Fruit fly (Drosophila melanogaster): ENCODE results near the gene CG13243.
A peak's percentile ranks its signal among the peaks of the same experiment; 100 is the strongest.

CG13243 gene

DNA sequence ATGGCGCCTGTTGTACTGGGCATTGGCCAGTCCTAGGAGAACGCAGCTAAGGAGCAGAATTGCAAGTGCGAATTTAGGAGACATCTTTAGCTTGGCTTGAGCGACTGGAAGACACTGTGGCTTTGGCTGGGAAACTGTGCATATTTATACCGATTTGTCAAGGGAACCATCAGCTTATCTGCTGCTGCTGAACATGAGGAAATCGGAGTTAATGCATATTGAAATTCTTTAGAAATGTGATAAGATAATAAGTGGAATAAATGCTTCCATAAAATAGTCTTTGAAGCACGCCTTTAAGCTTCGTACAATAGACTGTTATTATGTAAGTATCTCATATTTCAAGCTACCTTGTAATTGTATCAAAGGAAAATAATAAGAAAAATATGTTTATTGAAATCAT lies 30.7 kb downstream of the CG13243 start, which contains the start of gene CG44475:
TSS of gene CG44475 (minus strand) at position 101 of the 400 bp plus-strand sequence.
- TF ChIP-seq CG10348 (GFP tag; IDR thresholded peaks at IDR 0.05) (no peak), fd96Ca (GFP tag; IDR thresholded peaks at IDR 0.05) (no peak), CG12605 (GFP tag; IDR thresholded peaks at IDR 0.05) (no peak), CG34367 (tag; optimal IDR thresholded peaks at IDR 0.05) (no peak)

DNA sequence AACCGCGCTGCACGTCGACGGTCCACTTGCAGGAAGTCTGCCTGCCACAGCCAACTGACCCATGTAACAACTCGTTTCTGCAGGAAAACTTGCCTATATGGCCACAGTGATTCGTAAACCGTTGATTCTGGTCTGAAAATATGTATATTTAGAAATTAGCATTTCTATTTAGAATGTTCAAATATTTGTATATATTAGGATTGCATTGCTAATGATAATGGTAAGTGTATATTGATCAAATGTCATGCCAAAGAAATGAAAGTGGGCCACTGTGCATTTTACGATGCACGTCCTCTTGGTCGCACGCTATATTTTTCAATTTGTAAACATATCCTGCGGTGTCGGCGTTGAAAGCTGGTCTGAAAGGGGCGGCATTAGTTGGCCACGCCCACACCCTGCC lies 33.8 kb downstream of the CG13243 start:
- TF ChIP-seq Ets98B (GFP tag; IDR thresholded peaks at IDR 0.05) (no peak; the same call in 1 of the 2 replicates), CG14655 (GFP tag; optimal IDR thresholded peaks at IDR 0.05) (peak; percentile 38), CG4496 (GFP tag; IDR thresholded peaks at IDR 0.05) (no peak; the same call in 2 of the 3 replicates), CG12605 (GFP tag; IDR thresholded peaks at IDR 0.05) (no peak), fd96Ca (GFP tag; IDR thresholded peaks at IDR 0.05) (no peak), CG8159 (tag; optimal IDR thresholded peaks at IDR 0.05) (peak; percentile 59), Pif1B (GFP tag; optimal IDR thresholded peaks at IDR 0.05) (peak; percentile 16), CG10348 (GFP tag; IDR thresholded peaks at IDR 0.05) (no peak), CG34367 (tag; optimal IDR thresholded peaks at IDR 0.05) (peak; percentile 48)

DNA sequence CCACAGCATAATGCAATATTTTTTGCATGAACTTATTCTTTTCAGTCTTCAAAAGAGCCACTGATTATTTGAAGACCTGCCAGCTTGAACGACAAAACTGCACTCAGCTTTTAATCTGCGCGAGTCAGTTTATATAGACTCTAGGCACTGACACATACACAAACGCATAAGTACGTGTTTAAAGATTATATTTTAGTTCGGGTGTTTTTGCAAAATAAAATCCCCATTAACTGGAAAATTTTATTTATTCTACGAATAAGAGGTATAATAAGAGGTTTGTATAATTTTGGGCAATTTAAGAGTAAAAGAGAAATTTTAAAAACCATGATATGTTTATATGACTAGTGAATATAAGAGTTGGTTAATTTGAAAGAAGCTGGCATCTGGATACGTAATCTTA lies 41.3 kb downstream of the CG13243 start, which contains the start of gene Tep1:
TSS of gene Tep1 (minus strand) at position 101 of the 400 bp plus-strand sequence.
- no peak for TF ChIP-seq gl (tag; optimal IDR thresholded peaks at IDR 0.05)
- no peak for TF ChIP-seq CG13204 (GFP tag; optimal IDR thresholded peaks at IDR 0.05)
- no peak for TF ChIP-seq CG12605 (GFP tag; IDR thresholded peaks at IDR 0.05)
- no peak for TF ChIP-seq CG10348 (GFP tag; IDR thresholded peaks at IDR 0.05)

DNA sequence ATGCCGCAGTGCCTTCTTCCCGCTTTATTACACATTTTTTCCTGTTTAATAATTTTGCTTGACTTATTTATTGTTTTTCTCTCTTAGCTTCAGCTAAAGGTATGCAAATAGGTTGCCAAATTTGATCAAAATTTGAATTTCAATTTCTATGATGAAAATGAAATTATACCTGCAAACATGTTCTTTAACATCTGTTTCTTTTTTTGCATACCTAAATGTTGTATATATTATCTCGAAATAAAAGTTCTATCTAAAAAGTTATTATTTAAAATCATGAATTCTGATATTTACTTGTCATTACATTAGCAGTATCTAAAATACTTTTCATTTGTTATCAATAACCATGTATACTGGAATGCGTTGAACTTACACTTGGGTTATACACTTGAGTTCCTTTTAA lies 42.8 kb downstream of the CG13243 start, which contains the start of gene CG31735:
TSS of gene CG31735 (plus strand) at position 301 of the 400 bp plus-strand sequence.
- no peak for TF ChIP-seq CG34367 (tag; optimal IDR thresholded peaks at IDR 0.05)
- TF ChIP-seq CG14655 (GFP tag; optimal IDR thresholded peaks at IDR 0.05): no peak
- TF ChIP-seq CG12605 (GFP tag; IDR thresholded peaks at IDR 0.05): no peak
- no peak for TF ChIP-seq CG10348 (GFP tag; IDR thresholded peaks at IDR 0.05)
- no peak for TF ChIP-seq CG13204 (GFP tag; optimal IDR thresholded peaks at IDR 0.05)

DNA sequence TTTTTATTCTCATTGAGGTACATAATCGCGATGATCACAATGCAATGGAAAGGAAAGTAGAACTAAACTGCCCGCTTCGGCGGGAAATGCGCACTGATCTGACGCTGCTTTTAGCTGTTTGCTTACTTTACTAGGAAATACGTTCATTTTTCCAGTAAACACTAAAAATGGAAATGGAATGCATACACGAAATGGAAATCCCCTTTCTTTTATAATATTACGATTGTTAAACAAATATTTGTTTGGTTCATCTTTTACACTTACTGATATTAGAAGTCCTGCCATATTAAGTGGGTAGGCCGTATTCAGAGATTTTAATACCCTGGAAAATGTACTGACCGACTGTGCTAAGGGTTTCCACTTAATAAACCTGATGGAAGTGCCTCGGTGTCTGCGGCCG lies 48.0 kb downstream of the CG13243 start, which contains the start of gene CG31823:
TSS of gene CG31823 (minus strand) at position 101 of the 400 bp plus-strand sequence.
- TF ChIP-seq CG34367 (tag; optimal IDR thresholded peaks at IDR 0.05) (no peak), D1 (tag; optimal IDR thresholded peaks at IDR 0.05) (no peak), CG8301 (tag; optimal IDR thresholded peaks at IDR 0.05) (no peak), CG4496 (GFP tag; IDR thresholded peaks at IDR 0.05) (no peak), CG15710 (tag; optimal IDR thresholded peaks at IDR 0.05) (no peak), CG13204 (GFP tag; optimal IDR thresholded peaks at IDR 0.05) (no peak), CG14655 (GFP tag; optimal IDR thresholded peaks at IDR 0.05) (no peak), rn (GFP tag; IDR thresholded peaks at IDR 0.05) (no peak), Ets98B (GFP tag; IDR thresholded peaks at IDR 0.05) (no peak), gl (tag; optimal IDR thresholded peaks at IDR 0.05) (no peak), CG10348 (GFP tag; IDR thresholded peaks at IDR 0.05) (no peak), CG12605 (GFP tag; IDR thresholded peaks at IDR 0.05) (no peak), CG8159 (tag; optimal IDR thresholded peaks at IDR 0.05) (no peak)

DNA sequence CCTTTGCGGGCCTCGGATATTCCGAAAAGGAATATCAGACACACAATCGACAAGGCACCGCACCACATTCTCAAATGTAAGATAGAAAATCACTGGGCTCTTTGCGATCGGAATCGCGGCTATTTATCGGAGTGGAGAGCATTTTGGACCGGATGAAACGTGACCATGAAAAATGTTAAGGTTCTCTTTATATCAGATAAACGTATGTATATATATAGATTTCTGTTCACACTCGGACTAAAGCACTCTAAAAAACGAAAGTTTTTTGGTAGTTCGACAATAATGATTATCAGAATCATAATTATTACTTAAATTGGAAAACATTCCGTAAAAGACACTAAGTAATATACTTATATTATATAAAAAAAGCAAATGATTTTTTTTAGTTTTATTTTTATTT lies 49.9 kb downstream of the CG13243 start, which contains the start of gene CG31821:
TSS of gene CG31821 (minus strand) at position 101 of the 400 bp plus-strand sequence.
- TF ChIP-seq CG8159 (tag; optimal IDR thresholded peaks at IDR 0.05): no peak
- no peak for TF ChIP-seq rn (GFP tag; IDR thresholded peaks at IDR 0.05)
- no peak for TF ChIP-seq gl (tag; optimal IDR thresholded peaks at IDR 0.05)
- no peak for TF ChIP-seq Pif1B (GFP tag; optimal IDR thresholded peaks at IDR 0.05)
- TF ChIP-seq CG15710 (tag; optimal IDR thresholded peaks at IDR 0.05): no peak
- no peak for TF ChIP-seq CG14655 (GFP tag; optimal IDR thresholded peaks at IDR 0.05)

Measured in whole organism, pupa.